Worm (Caenorhabditis elegans) whole organism, dauer: ENCODE measurements around the gene F59E12.9.

Experiments
- unc-62 ChIP-seq: sonication (generic microtip); optimal IDR thresholded peaks from 2 replicates; lab custom pipeline; 2017; ENCODE audit warnings: missing biosample characterization, missing genetic modification reagents, missing genetic modification characterization

Gene F59E12.9

ce11 chrII:5646942-5647341 is at the start of gene F59E12.9:
F59E12.9 (minus strand) TSS chrII:5647042.
- TF ChIP-seq unc-62 (GFP tag; lab: Kevin White, UChicago) = no peak

ce11 chrII:5696218-5696617 is 49.4 kb upstream of the F59E12.9 start:
- no peak for TF ChIP-seq unc-62 (GFP tag; lab: Kevin White, UChicago)

DNA sequence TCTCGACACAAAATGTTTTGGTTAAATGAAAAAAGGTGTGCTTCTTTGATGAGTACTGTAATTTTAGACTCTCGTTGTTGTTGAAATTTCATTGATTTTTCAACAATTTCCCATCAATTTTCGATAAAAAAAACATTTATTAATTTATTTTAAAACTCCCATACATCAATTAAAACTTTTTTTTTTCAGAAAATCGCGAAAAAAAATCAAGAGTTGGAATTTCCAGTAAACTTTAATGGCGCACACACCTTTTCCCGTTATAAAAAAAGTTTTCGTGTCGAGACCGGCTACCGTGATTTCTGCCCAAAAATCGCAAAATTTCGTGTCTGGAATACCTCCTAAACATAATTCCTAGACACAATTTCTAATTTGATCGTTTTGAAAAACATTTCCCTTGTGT is 48.0 kb upstream of the F59E12.9 start, which contains the start of gene C25H3.14:
Gene C25H3.14 (plus strand): TSS at position 301 of the 400 bp plus-strand sequence.
- TF ChIP-seq unc-62 (GFP tag; lab: Kevin White, UChicago) = no peak

DNA sequence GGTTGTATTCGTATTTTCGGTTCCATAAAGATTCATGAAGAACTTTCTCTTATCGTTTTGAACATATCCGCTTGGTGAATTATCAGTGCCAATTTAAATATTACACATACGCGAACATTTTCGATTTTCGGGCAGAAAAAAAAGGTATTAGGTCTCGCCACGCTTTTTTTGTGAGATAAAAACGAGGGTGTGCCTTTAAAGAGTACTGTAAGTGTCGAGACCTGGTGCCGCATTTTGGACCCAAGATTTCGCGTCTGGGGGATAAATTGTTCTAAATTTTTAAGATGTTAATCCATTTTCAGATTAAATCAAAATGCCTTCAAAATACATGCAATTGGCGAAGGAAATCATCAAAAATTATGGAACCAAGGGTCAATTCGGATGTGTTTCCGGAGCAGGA is 47.1 kb upstream of the F59E12.9 start, which contains the start of gene C25H3.3:
Gene C25H3.3 (plus strand): TSS at position 301 of the 400 bp plus-strand sequence.
- no peak for TF ChIP-seq unc-62 (GFP tag; lab: Kevin White, UChicago)

- no peak for TF ChIP-seq unc-62 (GFP tag; lab: Kevin White, UChicago)
These were observed 44.5 kb upstream of the F59E12.9 start, which contains the start of the genes ndub-5 and eif-2D for ce11 chrII:5691216-5691771. ndub-5 (minus strand) TSS chrII:5691353. eif-2D (plus strand) TSS chrII:5691721.

- no peak for TF ChIP-seq unc-62 (GFP tag; lab: Kevin White, UChicago)
These were observed 42.1 kb upstream of the F59E12.9 start, which contains the start of gene C25H3.11 for ce11 chrII:5688959-5689358. C25H3.11 (minus strand) TSS chrII:5689040.

ce11 chrII:5680703-5681102 is 33.9 kb upstream of the F59E12.9 start, which contains the start of gene flp-27:
flp-27 (plus strand) TSS chrII:5681003.
- TF ChIP-seq unc-62 (GFP tag; lab: Kevin White, UChicago) = no peak

ce11 chrII:5669580-5669979 is 22.7 kb upstream of the F59E12.9 start, which contains the start of gene C25H3.17:
C25H3.17 (minus strand) TSS chrII:5669680.
- no peak for TF ChIP-seq unc-62 (GFP tag; lab: Kevin White, UChicago)

ce11 chrII:5668830-5669229 is 22.0 kb upstream of the F59E12.9 start, which contains the start of gene C25H3.7:
C25H3.7 (minus strand) TSS chrII:5668930.
- no peak for TF ChIP-seq unc-62 (GFP tag; lab: Kevin White, UChicago)

ce11 chrII:5667540-5667939 is 20.7 kb upstream of the F59E12.9 start:
- TF ChIP-seq unc-62 (GFP tag; lab: Kevin White, UChicago) = no peak

DNA sequence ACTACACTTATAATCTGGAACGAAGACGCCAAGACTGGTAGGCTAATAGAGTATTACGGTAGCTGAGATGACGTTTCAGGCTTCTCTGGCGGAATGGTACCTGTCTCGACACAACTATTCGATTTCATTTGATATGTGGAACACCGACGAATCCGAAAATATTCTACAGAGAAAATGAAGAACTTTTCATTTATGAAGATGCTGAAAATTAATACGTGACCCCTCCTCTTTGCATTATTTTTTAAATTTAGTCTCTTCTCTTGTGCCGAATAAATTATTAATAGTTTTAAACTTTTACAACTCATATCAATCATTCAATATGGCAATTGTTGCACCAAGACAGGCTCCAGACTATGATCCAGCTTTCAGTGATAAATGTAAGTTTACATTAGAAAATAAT is 19.1 kb upstream of the F59E12.9 start, which contains the start of gene C25H3.16:
Gene C25H3.16 (plus strand): TSS at position 301 of the 400 bp plus-strand sequence.
- no peak for TF ChIP-seq unc-62 (GFP tag; lab: Kevin White, UChicago)

DNA sequence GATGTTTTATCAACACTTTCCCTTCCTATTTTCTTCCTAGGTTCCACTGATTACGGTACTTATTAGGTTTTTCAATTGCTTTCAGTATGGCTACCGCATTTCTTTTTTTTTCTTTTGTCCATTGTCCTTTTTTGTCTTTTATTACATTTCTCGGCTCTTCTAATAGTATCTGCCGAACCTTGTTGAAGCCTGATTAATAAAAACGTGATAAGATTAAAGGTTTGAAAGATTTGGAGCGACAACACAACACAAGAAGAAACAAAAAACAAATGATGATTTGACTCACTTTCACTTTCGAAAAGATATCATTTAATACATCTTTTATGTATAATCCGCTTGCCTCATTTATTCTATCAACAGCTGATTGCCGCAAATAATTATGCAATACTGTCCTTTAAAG is 18.2 kb upstream of the F59E12.9 start, which contains the start of gene C25H3.15:
Gene C25H3.15 (plus strand): TSS at position 301 of the 400 bp plus-strand sequence.
- no peak for TF ChIP-seq unc-62 (GFP tag; lab: Kevin White, UChicago)

ce11 chrII:5663180-5663791 is 16.4 kb upstream of the F59E12.9 start:
- TF ChIP-seq unc-62 (GFP tag; lab: Kevin White, UChicago) = no peak

- TF ChIP-seq unc-62 (GFP tag; lab: Kevin White, UChicago) = no peak
These were observed 14.9 kb upstream of the F59E12.9 start for ce11 chrII:5661735-5662177.

DNA sequence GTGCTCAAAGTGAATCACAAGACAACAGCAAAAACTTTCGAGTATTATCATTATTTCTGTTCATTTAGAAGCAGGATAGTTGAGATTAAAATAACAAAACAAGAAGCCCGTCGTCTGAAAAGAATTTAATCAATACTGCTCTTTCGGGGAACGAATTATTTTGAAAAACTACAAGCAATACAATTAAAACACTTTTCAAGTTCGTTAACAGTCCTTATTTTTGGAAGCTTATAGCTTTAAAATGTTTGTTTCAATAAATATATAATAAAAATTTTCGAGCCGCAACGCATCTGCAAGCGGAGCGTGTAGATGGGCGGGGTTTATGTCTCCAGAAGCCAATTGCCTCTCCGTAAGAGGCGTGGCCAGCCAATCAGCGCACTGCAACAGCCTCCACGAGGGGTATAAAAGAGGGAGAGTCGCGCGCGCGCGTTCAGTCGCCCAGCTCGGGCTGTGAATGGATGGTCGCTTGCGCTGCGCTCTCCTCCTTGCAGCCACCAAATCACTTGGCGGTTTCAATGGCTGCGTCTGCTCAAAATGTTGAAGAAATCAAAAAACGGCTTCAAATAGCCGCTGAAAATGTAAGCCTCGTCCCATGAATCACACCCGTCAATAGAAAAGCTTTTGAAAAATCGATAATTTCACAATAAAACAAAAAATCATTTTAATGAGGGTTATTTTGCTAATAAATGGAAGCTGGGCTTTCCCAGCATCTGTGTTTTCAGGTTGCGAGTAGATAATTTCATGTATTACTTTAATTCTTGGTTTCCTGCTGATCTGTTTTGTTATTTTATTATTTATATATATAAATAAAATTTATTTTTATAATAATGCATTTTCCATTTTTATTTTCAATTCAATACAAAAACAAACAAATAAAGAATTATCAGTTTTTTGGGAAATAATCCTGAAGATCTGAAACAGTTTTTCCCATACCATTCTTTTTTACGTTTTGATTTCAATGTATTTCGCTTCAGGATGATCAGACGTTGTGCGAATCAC is 14.2 kb upstream of the F59E12.9 start, which contains the start of the genes ift-43 and mdt-26:
Gene ift-43 (minus strand): TSS at position 51 of the 999 bp plus-strand sequence.
Gene mdt-26 (plus strand): TSS at position 446 of the 999 bp plus-strand sequence.
- no peak for TF ChIP-seq unc-62 (GFP tag; lab: Kevin White, UChicago)
